Worm (Caenorhabditis elegans) whole organism, midembryonic: ENCODE data around the gene casy-1.

Experiments used
- T22C8.4 ChIP-seq: fragments of 200-800 bp; sonication (Bioruptor generic); IDR thresholded peaks from 2 replicates; pipeline ENCODE4 v1.3.6; 2022; ENCODE audit warnings: missing genetic modification characterization, missing compliant biosample characterization
- ref-1 ChIP-seq: fragments of 200-800 bp; sonication (Bioruptor generic); conservative IDR thresholded peaks from 2 replicates; pipeline ENCODE4 v1.3.6; 2022; ENCODE audit warnings: missing genetic modification reagents, missing genetic modification characterization, missing compliant biosample characterization

- no peak for TF ChIP-seq ref-1 (GFP tag; lab: Robert Waterston, UW)
- no peak for TF ChIP-seq T22C8.4
Observed at ce11 chrII:5899080-5899479, 57.4 kb downstream of the casy-1 start.
